Fruit fly (Drosophila melanogaster): Measurements from ENCODE around the gene Kap-alpha3.

- TF ChIP-seq CG4282 (GFP tag; optimal IDR thresholded peaks at IDR 0.05) (no peak), yki (optimal IDR thresholded peaks at IDR 0.05) (no peak), CG10959 (GFP tag; IDR thresholded peaks at IDR 0.05) (no peak), mirr (GFP tag; optimal IDR thresholded peaks at IDR 0.05) (no peak), luna (GFP tag; optimal IDR thresholded peaks at IDR 0.05) (no peak), CrebB (tag; optimal IDR thresholded peaks at IDR 0.05) (no peak), PHDP (tag; optimal IDR thresholded peaks at IDR 0.05) (no peak), CG11560 (tag; IDR thresholded peaks at IDR 0.05) (no peak), CG8089 (GFP tag; optimal IDR thresholded peaks at IDR 0.05) (no peak), grau (tag; optimal IDR thresholded peaks at IDR 0.05) (no peak), hkb (optimal IDR thresholded peaks at IDR 0.05) (no peak), hkb (GFP tag; IDR thresholded peaks at IDR 0.05) (no peak), H15 (GFP tag; IDR thresholded peaks at IDR 0.05) (no peak), Dad (GFP tag; optimal IDR thresholded peaks at IDR 0.05) (no peak)
Observed at dm6 chr3R:9572929-9573811, 4.4 kb downstream of the Kap-alpha3 start.

All from whole organism, embryonic.